Fruit fly (Drosophila melanogaster) S2 (cell line): ENCODE results near the gene CG4017.

Source experiments
- CG8478 ChIP-seq: fragments of >200 bp; optimal IDR thresholded peaks from 2 replicates; lab custom pipeline; 2018
- CTCF ChIP-seq, 2 experiments: fragments of >200 bp; optimal IDR thresholded peaks; 2 replicates each; lab custom pipeline; 2018

DNA sequence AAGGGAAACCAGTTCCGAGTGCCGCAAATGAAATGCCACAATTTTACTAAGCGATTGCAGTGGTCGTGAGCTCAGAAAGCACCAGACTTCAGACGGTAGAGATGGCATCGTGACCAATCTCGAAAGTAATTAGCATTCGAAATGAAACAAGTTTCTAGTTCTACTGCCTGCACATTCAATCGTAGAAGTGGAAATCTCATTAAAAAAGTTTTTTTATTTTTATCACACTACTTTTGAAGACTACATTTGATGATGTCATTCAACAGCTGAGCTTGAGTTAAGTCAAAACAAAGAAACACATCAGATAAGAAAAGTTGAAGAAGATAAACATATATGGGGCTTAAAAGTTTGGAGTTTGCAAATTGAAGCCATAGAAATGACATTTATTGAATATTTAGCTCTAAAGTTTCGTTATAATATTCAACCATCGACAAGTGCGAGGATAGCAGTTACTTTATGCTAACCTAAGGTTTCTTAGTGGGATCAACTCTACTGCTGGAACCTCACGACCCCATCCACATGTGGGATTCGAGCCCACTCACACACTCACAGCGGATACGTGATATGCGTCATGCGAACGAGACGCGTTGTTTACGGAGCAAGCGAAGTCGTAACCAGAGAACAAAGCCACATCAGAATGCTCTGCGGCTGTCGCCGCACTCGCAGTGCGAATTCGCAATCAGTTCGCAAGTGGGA lies 30.7 kb upstream of the CG4017 start, which contains the start of gene CG13117:
- no peak for TF ChIP-seq CTCF (optimal IDR thresholded peaks at IDR 0.05; lab: Kevin White, UChicago)
- no peak for TF ChIP-seq CG8478
